Fruit fly (Drosophila melanogaster) Kc167 (cell line): ENCODE measurements around the gene Strump.

Experiments used
- Myc ChIP-seq: fragments of >200 bp; optimal IDR thresholded peaks from 2 replicates; lab custom pipeline; 2017; ENCODE audit warnings: missing external identifiers
- Sin3A ChIP-seq: fragments of >200 bp; optimal IDR thresholded peaks from 2 replicates; lab custom pipeline; 2018; ENCODE audit warnings: missing external identifiers
- h ChIP-seq: fragments of >200 bp; optimal IDR thresholded peaks from 3 replicates; lab custom pipeline; 2018; ENCODE audit warnings: missing external identifiers
- insv ChIP-seq: fragments of >200 bp; optimal IDR thresholded peaks from 3 replicates; lab custom pipeline; 2018; ENCODE audit warnings: missing external identifiers
- psq ChIP-seq: fragments of >200 bp; optimal IDR thresholded peaks from 2 replicates; lab custom pipeline; 2017; ENCODE audit warnings: missing external identifiers
- ttk ChIP-seq: sonication (Bioruptor generic); optimal IDR thresholded peaks from 2 replicates; lab custom pipeline; 2017; ENCODE audit warnings: missing external identifiers

Strump gene

dm6 chr3L:16121791-16122190, at the start of gene Strump:
Gene Strump (plus strand): TSS chr3L:16122002.
- no peak for TF ChIP-seq h (lab: Kevin White, UChicago)
- no peak for TF ChIP-seq Sin3A (lab: Kevin White, UChicago)
- TF ChIP-seq Myc (lab: Kevin White, UChicago), result no peak
- TF ChIP-seq insv (lab: Kevin White, UChicago), result no peak
- no peak for TF ChIP-seq ttk
- TF ChIP-seq psq (lab: Kevin White, UChicago), result no peak

- TF ChIP-seq Sin3A (lab: Kevin White, UChicago) (no peak), psq (lab: Kevin White, UChicago) (no peak), Myc (lab: Kevin White, UChicago) (no peak), h (lab: Kevin White, UChicago) (no peak), ttk (no peak), insv (lab: Kevin White, UChicago) (no peak)
Measured at dm6 chr3L:16082251-16082650, 39.6 kb upstream of the Strump start, which contains the start of gene CG33258. Gene CG33258 (plus strand): TSS chr3L:16082551.

- TF ChIP-seq Sin3A (lab: Kevin White, UChicago), result no peak
- no peak for TF ChIP-seq ttk
- no peak for TF ChIP-seq Myc (lab: Kevin White, UChicago)
- TF ChIP-seq insv (lab: Kevin White, UChicago), result no peak
- no peak for TF ChIP-seq h (lab: Kevin White, UChicago)
- no peak for TF ChIP-seq psq (lab: Kevin White, UChicago)
Measured at dm6 chr3L:16083693-16084092, 38.1 kb upstream of the Strump start, which contains the start of gene CG13075. Gene CG13075 (plus strand): TSS chr3L:16083993.

- no peak for TF ChIP-seq Sin3A (lab: Kevin White, UChicago)
- no peak for TF ChIP-seq psq (lab: Kevin White, UChicago)
- TF ChIP-seq h (lab: Kevin White, UChicago), result no peak
- TF ChIP-seq ttk, result no peak
- TF ChIP-seq Myc (lab: Kevin White, UChicago), result no peak
- no peak for TF ChIP-seq insv (lab: Kevin White, UChicago)
Measured at dm6 chr3L:16087323-16087816, 34.4 kb upstream of the Strump start, which contains the start of gene Tasp1. Gene Tasp1 (minus strand): TSS chr3L:16087525.

- TF ChIP-seq insv (lab: Kevin White, UChicago) (no peak), ttk (no peak), Myc (lab: Kevin White, UChicago) (no peak), psq (lab: Kevin White, UChicago) (no peak), h (lab: Kevin White, UChicago) (no peak), Sin3A (lab: Kevin White, UChicago) (no peak)
Measured at dm6 chr3L:16090330-16090803, 31.4 kb upstream of the Strump start, which contains the start of the genes CG5235 and ClC-c. Gene CG5235 (minus strand): TSS chr3L:16090392. Gene ClC-c (plus strand): TSS chr3L:16090454.

- no peak for TF ChIP-seq Sin3A (lab: Kevin White, UChicago)
- TF ChIP-seq h (lab: Kevin White, UChicago), result no peak
- no peak for TF ChIP-seq ttk
- no peak for TF ChIP-seq psq (lab: Kevin White, UChicago)
- no peak for TF ChIP-seq Myc (lab: Kevin White, UChicago)
- TF ChIP-seq insv (lab: Kevin White, UChicago), result no peak
Measured at dm6 chr3L:16097393-16097884, 24.4 kb upstream of the Strump start, which contains the start of the genes CG13074 and ATPsynbetaL. Gene CG13074 (minus strand): TSS chr3L:16097493. Gene ATPsynbetaL (plus strand): TSS chr3L:16097834.

dm6 chr3L:16100059-16100458, 21.7 kb upstream of the Strump start, which contains the start of gene IleRS-m:
Gene IleRS-m (plus strand): TSS chr3L:16100280.
- TF ChIP-seq insv (lab: Kevin White, UChicago) (no peak), psq (lab: Kevin White, UChicago) (no peak), Myc (lab: Kevin White, UChicago) (no peak), h (lab: Kevin White, UChicago) (no peak), ttk (no peak), Sin3A (lab: Kevin White, UChicago) (no peak)

dm6 chr3L:16105528-16105927, 16.3 kb upstream of the Strump start, which contains the start of the genes IntS9 and CG43295:
Gene IntS9 (minus strand): TSS chr3L:16105627.
Gene CG43295 (plus strand): TSS chr3L:16105852.
- TF ChIP-seq Sin3A (lab: Kevin White, UChicago), result no peak
- TF ChIP-seq ttk, result no peak
- no peak for TF ChIP-seq h (lab: Kevin White, UChicago)
- no peak for TF ChIP-seq Myc (lab: Kevin White, UChicago)
- no peak for TF ChIP-seq psq (lab: Kevin White, UChicago)
- TF ChIP-seq insv (lab: Kevin White, UChicago), result no peak

dm6 chr3L:16112069-16112820, 9.6 kb upstream of the Strump start, which contains the start of gene Zn72D:
Gene Zn72D (minus strand): TSS chr3L:16112626.
- TF ChIP-seq insv (lab: Kevin White, UChicago), result no peak
- TF ChIP-seq Myc (lab: Kevin White, UChicago), result no peak
- TF ChIP-seq ttk, result no peak
- TF ChIP-seq h (lab: Kevin White, UChicago), result no peak
- no peak for TF ChIP-seq psq (lab: Kevin White, UChicago)

dm6 chr3L:16113003-16113606, 8.7 kb upstream of the Strump start, which contains the start of gene Taf4:
Gene Taf4 (plus strand): TSS chr3L:16113212.
- TF ChIP-seq ttk (no peak), insv (lab: Kevin White, UChicago) (no peak), h (lab: Kevin White, UChicago) (no peak), psq (lab: Kevin White, UChicago) (no peak), Myc (lab: Kevin White, UChicago) (no peak), Sin3A (lab: Kevin White, UChicago) (no peak)
